Worm (Caenorhabditis elegans) whole organism, mixed stage, embryonic: ENCODE data around the gene ZC404.2.

Experiments
- nhr-12 ChIP-seq: fragments of 150-350 bp; optimal IDR thresholded peaks from 2 replicates; lab custom pipeline; 2014; ENCODE audit warnings: missing biosample characterization, missing genetic modification characterization
- nhr-76 ChIP-seq: sonication (generic microtip); optimal IDR thresholded peaks from 2 replicates; lab custom pipeline; 2017; ENCODE audit warnings: missing biosample characterization, missing genetic modification characterization

DNA sequence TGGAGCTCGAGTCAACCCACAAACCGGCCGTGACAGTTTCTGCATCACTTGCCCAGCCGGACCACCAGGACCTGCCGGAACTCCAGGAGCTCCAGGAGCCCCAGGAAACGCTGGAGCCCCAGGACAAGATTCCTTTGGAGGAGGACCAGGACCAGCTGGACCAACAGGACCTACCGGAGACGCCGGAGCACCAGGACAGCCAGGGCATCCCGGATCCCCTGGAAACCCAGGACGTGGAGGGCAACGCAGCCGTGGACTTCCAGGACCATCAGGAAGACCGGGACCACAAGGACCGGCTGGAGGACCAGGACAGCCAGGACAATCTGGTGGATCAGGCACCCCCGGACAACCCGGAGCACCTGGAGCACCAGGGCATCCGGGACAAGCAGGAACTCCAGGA, 42.3 kb downstream of the ZC404.2 start:
- TF ChIP-seq nhr-76 (tag; lab: Kevin White, UChicago) (no peak), nhr-12 (no peak)
